Worm (Caenorhabditis elegans) whole organism, mixed stage, embryonic: ENCODE data around the gene cdh-9.

Experiments
- M03D4.4 ChIP-seq: sonication (generic microtip); optimal IDR thresholded peaks from 2 replicates; lab custom pipeline; 2017; ENCODE audit warnings: mild to moderate bottlenecking, missing genetic modification characterization, missing compliant biosample characterization
- bed-3 ChIP-seq: fragments of 200-800 bp; sonication (Bioruptor generic); optimal IDR thresholded peaks from 3 replicates; lab custom pipeline; 2018; ENCODE audit warnings: mild to moderate bottlenecking, missing genetic modification characterization, moderate library complexity, missing compliant biosample characterization
- ceh-39 ChIP-seq: fragments of 150-350 bp; optimal IDR thresholded peaks from 2 replicates; lab custom pipeline; 2014; ENCODE audit warnings: missing biosample characterization, missing genetic modification characterization
- ceh-43 ChIP-seq: fragments of 200-800 bp; sonication (Bioruptor generic); optimal IDR thresholded peaks from 2 replicates; lab custom pipeline; 2018; ENCODE audit warnings: mild to moderate bottlenecking, missing genetic modification characterization, moderate library complexity, missing compliant biosample characterization
- ceh-83 ChIP-seq: fragments of 200-800 bp; sonication (Bioruptor generic); optimal IDR thresholded peaks from 2 replicates; lab custom pipeline; 2018; ENCODE audit warnings: mild to moderate bottlenecking, missing genetic modification characterization, missing compliant biosample characterization
- ces-1 ChIP-seq: fragments of 150-350 bp; optimal IDR thresholded peaks from 2 replicates; lab custom pipeline; 2014; ENCODE audit warnings: missing biosample characterization, missing genetic modification reagents, missing genetic modification characterization
- cnd-1 ChIP-seq: fragments of 200-800 bp; sonication (Bioruptor generic); optimal IDR thresholded peaks from 2 replicates; lab custom pipeline; 2018; ENCODE audit warnings: mild to moderate bottlenecking, missing genetic modification characterization, missing compliant biosample characterization
- drap-1 ChIP-seq: fragments of 200-800 bp; sonication (Bioruptor generic); optimal IDR thresholded peaks from 3 replicates; lab custom pipeline; 2018; ENCODE audit warnings: mild to moderate bottlenecking, missing genetic modification characterization, missing compliant biosample characterization
- elt-1 ChIP-seq: sonication (generic microtip); optimal IDR thresholded peaks from 2 replicates; lab custom pipeline; 2017; ENCODE audit warnings: missing genetic modification characterization, mild to moderate bottlenecking, missing compliant biosample characterization, antibody characterized with exemption, moderate library complexity, borderline replicate concordance; ENCODE audit not compliant: insufficient read depth
- flh-1 ChIP-seq: fragments of 200-800 bp; sonication (Bioruptor generic); optimal IDR thresholded peaks from 2 replicates; lab custom pipeline; 2018; ENCODE audit warnings: mild to moderate bottlenecking, missing genetic modification characterization, moderate library complexity, missing compliant biosample characterization
- ham-2 ChIP-seq: fragments of 200-800 bp; sonication (Bioruptor generic); optimal IDR thresholded peaks from 2 replicates; lab custom pipeline; 2018; ENCODE audit warnings: mild to moderate bottlenecking, missing genetic modification characterization, missing compliant biosample characterization
- hlh-1 ChIP-seq: fragments of 150-350 bp; optimal IDR thresholded peaks from 2 replicates; lab custom pipeline; 2014; ENCODE audit warnings: missing biosample characterization, missing genetic modification reagents, missing genetic modification characterization
- lin-13 ChIP-seq: fragments of 150-350 bp; optimal IDR thresholded peaks from 2 replicates; lab custom pipeline; 2014; ENCODE audit warnings: missing biosample characterization, missing genetic modification characterization
- lin-32 ChIP-seq: fragments of 200-800 bp; sonication (Bioruptor generic); optimal IDR thresholded peaks from 2 replicates; lab custom pipeline; 2018; ENCODE audit warnings: mild to moderate bottlenecking, missing genetic modification characterization, missing compliant biosample characterization
- lsy-2 ChIP-seq: fragments of 150-350 bp; optimal IDR thresholded peaks from 2 replicates; lab custom pipeline; 2014; ENCODE audit warnings: missing biosample characterization, missing genetic modification characterization
- mep-1 ChIP-seq: fragments of 150-350 bp; optimal IDR thresholded peaks from 2 replicates; lab custom pipeline; 2017; ENCODE audit warnings: missing biosample characterization, missing genetic modification reagents, missing genetic modification characterization, inconsistent platforms
- mls-2 ChIP-seq: sonication (generic microtip); optimal IDR thresholded peaks from 2 replicates; lab custom pipeline; 2016; ENCODE audit warnings: mild to moderate bottlenecking, missing genetic modification characterization, moderate library complexity, missing compliant biosample characterization
- nhr-12 ChIP-seq: fragments of 150-350 bp; optimal IDR thresholded peaks from 2 replicates; lab custom pipeline; 2014; ENCODE audit warnings: missing biosample characterization, missing genetic modification characterization
- nhr-2 ChIP-seq: fragments of 150-350 bp; optimal IDR thresholded peaks from 2 replicates; lab custom pipeline; 2014; ENCODE audit warnings: missing biosample characterization, missing genetic modification characterization
- nhr-237 ChIP-seq: fragments of 150-350 bp; optimal IDR thresholded peaks from 2 replicates; lab custom pipeline; 2014; ENCODE audit warnings: missing biosample characterization, missing genetic modification characterization
- nhr-28 ChIP-seq: fragments of 150-350 bp; optimal IDR thresholded peaks from 2 replicates; lab custom pipeline; 2014; ENCODE audit warnings: missing biosample characterization, missing genetic modification characterization
- nhr-76 ChIP-seq: sonication (generic microtip); optimal IDR thresholded peaks from 2 replicates; lab custom pipeline; 2017; ENCODE audit warnings: missing biosample characterization, missing genetic modification characterization
- pha-4 ChIP-seq: fragments of 150-350 bp; optimal IDR thresholded peaks from 2 replicates; lab custom pipeline; 2018; ENCODE audit warnings: missing biosample characterization, missing genetic modification reagents, missing genetic modification characterization
- sem-2 ChIP-seq: fragments of 200-800 bp; sonication (Bioruptor generic); optimal IDR thresholded peaks from 2 replicates; lab custom pipeline; 2018; ENCODE audit warnings: mild to moderate bottlenecking, missing genetic modification characterization, missing compliant biosample characterization
- snpc-4 ChIP-seq: fragments of 150-350 bp; optimal IDR thresholded peaks from 2 replicates; lab custom pipeline; 2014; ENCODE audit warnings: missing biosample characterization, missing genetic modification characterization
- sptf-1 ChIP-seq: sonication (generic microtip); optimal IDR thresholded peaks from 2 replicates; lab custom pipeline; 2017; ENCODE audit warnings: mild to moderate bottlenecking, missing genetic modification characterization, moderate library complexity, missing compliant biosample characterization
- tbx-8 ChIP-seq: fragments of 200-800 bp; sonication (Bioruptor generic); optimal IDR thresholded peaks from 2 replicates; lab custom pipeline; 2018; ENCODE audit warnings: mild to moderate bottlenecking, missing genetic modification characterization, moderate library complexity, missing compliant biosample characterization
- unc-120 ChIP-seq: sonication (generic microtip); optimal IDR thresholded peaks from 2 replicates; lab custom pipeline; 2017; ENCODE audit warnings: missing genetic modification characterization, missing compliant biosample characterization; ENCODE audit not compliant: poor library complexity, severe bottlenecking
- unc-39 ChIP-seq: fragments of 150-350 bp; optimal IDR thresholded peaks from 2 replicates; lab custom pipeline; 2014; ENCODE audit warnings: missing biosample characterization, missing genetic modification characterization
- unc-62 ChIP-seq: fragments of 150-350 bp; optimal IDR thresholded peaks from 2 replicates; lab custom pipeline; 2014; ENCODE audit warnings: missing biosample characterization, missing genetic modification reagents, missing genetic modification characterization
- ztf-11 ChIP-seq: fragments of 150-350 bp; optimal IDR thresholded peaks from 2 replicates; lab custom pipeline; 2014; ENCODE audit warnings: missing biosample characterization, missing genetic modification characterization

Gene cdh-9

ce11 chrX:16574303-16574702, 20.7 kb upstream of the cdh-9 start:
- TF ChIP-seq lsy-2 (tag; lab: Kevin White, UChicago) (no peak), mep-1 (no peak)
- TF ChIP-seq, all 35 proteins: peak for 0

ce11 chrX:16575262-16575661, 19.8 kb upstream of the cdh-9 start:
- TF ChIP-seq M03D4.4 (tag; lab: Kevin White, UChicago) (no peak), tbx-8 (no peak), lin-13 (tag; lab: Kevin White, UChicago) (no peak), ces-1 (GFP tag; lab: Kevin White, UChicago) (no peak), ceh-83 (GFP tag; lab: Kevin White, UChicago) (no peak), cnd-1 (tag; lab: Kevin White, UChicago) (no peak), nhr-12 (tag; lab: Kevin White, UChicago) (no peak), ceh-43 (GFP tag; lab: Kevin White, UChicago) (no peak), nhr-237 (tag; lab: Kevin White, UChicago) (no peak), mep-1 (no peak), lin-32 (GFP tag; lab: Kevin White, UChicago) (no peak)

- TF ChIP-seq hlh-1 (tag; lab: Kevin White, UChicago), result no peak
- TF ChIP-seq flh-1 (GFP tag; lab: Kevin White, UChicago), result no peak
- TF ChIP-seq ceh-39 (tag; lab: Kevin White, UChicago), result no peak
- TF ChIP-seq lsy-2 (tag; lab: Kevin White, UChicago), result no peak
- TF ChIP-seq elt-1 (tag; lab: Kevin White, UChicago), result no peak
- no peak for TF ChIP-seq lin-32 (GFP tag; lab: Kevin White, UChicago)
- TF ChIP-seq ham-2 (GFP tag; lab: Kevin White, UChicago), result no peak
- no peak for TF ChIP-seq nhr-76 (tag; lab: Kevin White, UChicago)
- no peak for TF ChIP-seq bed-3
- no peak for TF ChIP-seq mls-2 (tag; lab: Kevin White, UChicago)
- no peak for TF ChIP-seq unc-62 (GFP tag; lab: Kevin White, UChicago)
- no peak for TF ChIP-seq ceh-43 (GFP tag; lab: Kevin White, UChicago)
These were observed 15.7 kb upstream of the cdh-9 start, which contains the start of gene ser-1 for ce11 chrX:16579303-16579795. TSS of gene ser-1 (plus strand) at chrX:16579745.

ce11 chrX:16588102-16588501, 6.9 kb upstream of the cdh-9 start:
- TF ChIP-seq nhr-76 (tag; lab: Kevin White, UChicago) (no peak), ceh-39 (tag; lab: Kevin White, UChicago) (no peak), pha-4 (tag; lab: Kevin White, UChicago) (no peak), hlh-1 (tag; lab: Kevin White, UChicago) (no peak), ces-1 (GFP tag; lab: Kevin White, UChicago) (peak; percentile 36), drap-1 (GFP tag; lab: Kevin White, UChicago) (no peak)

- TF ChIP-seq pha-4 (tag; lab: Kevin White, UChicago), result no peak
- TF ChIP-seq nhr-2 (tag; lab: Kevin White, UChicago), result no peak
- no peak for TF ChIP-seq nhr-28 (tag; lab: Kevin White, UChicago)
- no peak for TF ChIP-seq ceh-39 (tag; lab: Kevin White, UChicago)
- no peak for TF ChIP-seq unc-39 (tag; lab: Kevin White, UChicago)
These were observed 4.8 kb upstream of the cdh-9 start for ce11 chrX:16590230-16590629.

- TF ChIP-seq ceh-43 (GFP tag; lab: Kevin White, UChicago) (peak; percentile 59), mep-1 (peak; percentile 69), sptf-1 (tag; lab: Kevin White, UChicago) (peak; percentile 84), lin-32 (GFP tag; lab: Kevin White, UChicago) (peak; percentile 33), bed-3 (peak; percentile 41), mls-2 (tag; lab: Kevin White, UChicago) (peak; percentile 79), nhr-2 (tag; lab: Kevin White, UChicago) (no peak), nhr-28 (tag; lab: Kevin White, UChicago) (no peak), tbx-8 (peak; percentile 8), M03D4.4 (tag; lab: Kevin White, UChicago) (peak; percentile 81), unc-120 (tag; lab: Kevin White, UChicago) (peak; percentile 48), ztf-11 (tag; lab: Kevin White, UChicago) (no peak), ceh-83 (GFP tag; lab: Kevin White, UChicago) (peak; percentile 81), sem-2 (GFP tag; lab: Kevin White, UChicago) (peak; percentile 47), nhr-12 (tag; lab: Kevin White, UChicago) (no peak), cnd-1 (tag; lab: Kevin White, UChicago) (peak; percentile 79), unc-62 (GFP tag; lab: Kevin White, UChicago) (peak; percentile 29), lin-13 (tag; lab: Kevin White, UChicago) (peak; percentile 9), ham-2 (GFP tag; lab: Kevin White, UChicago) (peak; percentile 55), ces-1 (GFP tag; lab: Kevin White, UChicago) (peak; percentile 1), drap-1 (GFP tag; lab: Kevin White, UChicago) (peak; percentile 82), lsy-2 (tag; lab: Kevin White, UChicago) (peak; percentile 21), snpc-4 (tag; lab: Kevin White, UChicago) (no peak), pha-4 (tag; lab: Kevin White, UChicago) (peak; percentile 21)
These were observed 4.2 kb upstream of the cdh-9 start for ce11 chrX:16590803-16591202.
